Worm (Caenorhabditis elegans): ENCODE results near the gene F35E8.13.

DNA sequence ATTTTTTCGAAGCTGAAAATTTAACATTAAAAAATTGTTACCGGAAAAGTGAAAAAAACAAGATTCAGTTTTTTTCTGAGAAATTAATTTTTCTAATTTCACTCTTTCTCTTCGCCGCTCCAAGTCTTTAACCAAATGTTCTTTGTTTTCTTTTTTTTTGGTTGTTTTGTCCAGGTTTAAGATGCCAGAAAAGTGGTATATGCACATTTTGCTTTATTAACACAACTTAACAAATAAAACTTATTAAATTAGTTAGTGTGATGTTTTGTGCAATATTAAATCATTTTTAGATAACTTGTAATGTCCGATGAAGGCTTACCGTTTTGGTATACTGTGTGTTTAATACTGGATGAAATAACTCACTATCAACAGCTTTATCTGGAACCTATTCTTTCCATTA is 20.0 kb downstream of the F35E8.13 start, which contains the start of gene srw-53:
- TF ChIP-seq pha-4 (tag; optimal IDR thresholded peaks at IDR 0.05): no peak
- no peak for TF ChIP-seq sdc-2 (tag; optimal IDR thresholded peaks at IDR 0.05)
- TF ChIP-seq pax-1 (tag; optimal IDR thresholded peaks at IDR 0.05): no peak
